Fruit fly (Drosophila melanogaster) whole organism, embryonic: Measurements from ENCODE around the gene CG7912.

Experiments
- Atf3 ChIP-seq: fragments of 200-800 bp; sonication (Bioruptor generic); optimal IDR thresholded peaks from 3 replicates; lab custom pipeline; 2016; ENCODE audit warnings: missing biosample characterization, missing genetic modification characterization
- Bdp1 ChIP-seq: fragments of 200-800 bp; sonication (Bioruptor generic); optimal IDR thresholded peaks from 3 replicates; lab custom pipeline; 2016; ENCODE audit warnings: missing biosample characterization, missing genetic modification characterization
- CG10147 ChIP-seq: fragments of 200-800 bp; sonication (Bioruptor generic); optimal IDR thresholded peaks from 2 replicates; lab custom pipeline; 2019; ENCODE audit warnings: missing biosample characterization, mild to moderate bottlenecking, missing genetic modification characterization, moderate library complexity
- CG10959 ChIP-seq: fragments of 200-800 bp; sonication (Bioruptor generic); IDR thresholded peaks from 2 replicates; pipeline ENCODE4 v1.3.6; 2022; ENCODE audit warnings: missing biosample characterization, missing genetic modification characterization
- CG11695 ChIP-seq: fragments of 200-800 bp; sonication (Bioruptor generic); IDR thresholded peaks from 3 replicates; pipeline ENCODE4 v1.3.6; 2022; ENCODE audit warnings: missing biosample characterization, missing genetic modification characterization
- CG13287 ChIP-seq: fragments of 200-800 bp; sonication (Bioruptor generic); IDR thresholded peaks from 2 replicates; pipeline ENCODE4 v1.3.6; 2022; ENCODE audit warnings: missing biosample characterization, missing genetic modification characterization; ENCODE audit not compliant: partially characterized antibody
- CG13424 ChIP-seq: fragments of 200-800 bp; sonication (Bioruptor generic); optimal IDR thresholded peaks from 2 replicates; lab custom pipeline; 2019; ENCODE audit warnings: missing biosample characterization, mild to moderate bottlenecking, missing genetic modification characterization, moderate library complexity
- CG13775 ChIP-seq: fragments of 200-800 bp; sonication (Bioruptor generic); optimal IDR thresholded peaks from 3 replicates; lab custom pipeline; 2017; ENCODE audit warnings: missing biosample characterization, mild to moderate bottlenecking, missing genetic modification characterization
- CG14014 ChIP-seq: fragments of 200-800 bp; sonication (Bioruptor generic); IDR thresholded peaks from 2 replicates; pipeline ENCODE4 v1.3.6; 2022; ENCODE audit warnings: missing biosample characterization, missing genetic modification characterization
- CG14965 ChIP-seq: fragments of 200-800 bp; sonication (Bioruptor generic); optimal IDR thresholded peaks from 2 replicates; lab custom pipeline; 2016; ENCODE audit warnings: missing biosample characterization, missing genetic modification characterization, borderline replicate concordance
- CG17385 ChIP-seq: fragments of 200-800 bp; sonication (Bioruptor generic); optimal IDR thresholded peaks from 3 replicates; lab custom pipeline; 2018; ENCODE audit warnings: missing biosample characterization, mild to moderate bottlenecking, missing genetic modification characterization
- CG18599 ChIP-seq: fragments of 200-800 bp; sonication (Bioruptor generic); optimal IDR thresholded peaks from 3 replicates; lab custom pipeline; 2017; ENCODE audit warnings: missing biosample characterization, missing genetic modification characterization, mild to moderate bottlenecking, moderate library complexity, missing genetic modification reagents
- CG2678 ChIP-seq: fragments of 200-800 bp; sonication (Bioruptor generic); optimal IDR thresholded peaks from 3 replicates; lab custom pipeline; 2019; ENCODE audit warnings: missing biosample characterization, mild to moderate bottlenecking, missing genetic modification characterization, moderate library complexity
- CG31224 ChIP-seq: fragments of 200-800 bp; sonication (Bioruptor generic); IDR thresholded peaks from 2 replicates; pipeline ENCODE4 v1.3.6; 2022; ENCODE audit warnings: missing biosample characterization, missing genetic modification characterization
- CG3847 ChIP-seq: fragments of 200-800 bp; sonication (Bioruptor generic); IDR thresholded peaks from 2 replicates; pipeline ENCODE4 v1.3.6; 2022; ENCODE audit warnings: missing biosample characterization, missing genetic modification characterization
- CG4328 ChIP-seq: fragments of 200-800 bp; sonication (Bioruptor generic); optimal IDR thresholded peaks from 3 replicates; lab custom pipeline; 2017; ENCODE audit warnings: missing biosample characterization, missing genetic modification reagents, missing genetic modification characterization
- CG4404 ChIP-seq: fragments of 200-800 bp; sonication (Bioruptor generic); IDR thresholded peaks from 2 replicates; pipeline ENCODE4 v1.3.6; 2022; ENCODE audit warnings: missing biosample characterization, missing genetic modification characterization
- CG8290 ChIP-seq, 3 experiments: fragments of 200-800 bp; sonication (Bioruptor generic); optimal IDR thresholded peaks; 2 replicates each; lab custom pipeline; 2016 to 2019; ENCODE audit warnings: missing biosample characterization in 3 of 3, missing genetic modification characterization in 3 of 3, mild to moderate bottlenecking in 2 of 3, moderate library complexity in 1 of 3
- Camta ChIP-seq: fragments of 200-800 bp; sonication (Bioruptor generic); optimal IDR thresholded peaks from 2 replicates; lab custom pipeline; 2016; ENCODE audit warnings: missing biosample characterization, missing genetic modification characterization
- Doc3 ChIP-seq: fragments of 200-800 bp; sonication (Bioruptor generic); IDR thresholded peaks from 3 replicates; pipeline ENCODE4 v1.3.6; 2022; ENCODE audit warnings: missing biosample characterization, missing genetic modification characterization; ENCODE audit not compliant: partially characterized antibody
- Dref ChIP-seq: fragments of 200-800 bp; sonication (Bioruptor generic); IDR thresholded peaks from 2 replicates; pipeline ENCODE4 v1.3.6; 2022; ENCODE audit warnings: missing biosample characterization, missing genetic modification characterization
- Drgx ChIP-seq: fragments of 200-800 bp; sonication (Bioruptor generic); IDR thresholded peaks from 2 replicates; pipeline ENCODE4 v1.3.6; 2022; ENCODE audit warnings: missing biosample characterization, missing genetic modification characterization
- Hmr ChIP-seq: fragments of 200-800 bp; sonication (Bioruptor generic); optimal IDR thresholded peaks from 3 replicates; lab custom pipeline; 2017; ENCODE audit warnings: mild to moderate bottlenecking, missing biosample characterization, missing genetic modification reagents, missing genetic modification characterization
- Kr ChIP-seq: fragments of 200-800 bp; sonication (Bioruptor generic); optimal IDR thresholded peaks from 2 replicates; lab custom pipeline; 2017; ENCODE audit warnings: missing biosample characterization, mild to moderate bottlenecking, missing genetic modification characterization
- Mad ChIP-seq: fragments of 200-800 bp; sonication (Bioruptor generic); optimal IDR thresholded peaks from 2 replicates; lab custom pipeline; 2016; ENCODE audit warnings: missing biosample characterization, missing genetic modification characterization
- Nf-YA ChIP-seq: fragments of 200-800 bp; sonication (Bioruptor generic); IDR thresholded peaks from 2 replicates; pipeline ENCODE4 v1.3.6; 2022; ENCODE audit warnings: missing biosample characterization, missing genetic modification characterization
- Oli ChIP-seq: fragments of 200-800 bp; sonication (Bioruptor generic); optimal IDR thresholded peaks from 2 replicates; lab custom pipeline; 2018; ENCODE audit warnings: missing biosample characterization, mild to moderate bottlenecking, missing genetic modification characterization, moderate library complexity
- Rfx ChIP-seq: fragments of 200-800 bp; sonication (Bioruptor generic); IDR thresholded peaks from 2 replicates; pipeline ENCODE4 v1.3.6; 2022; ENCODE audit warnings: missing biosample characterization, missing genetic modification characterization
- Xbp1 ChIP-seq: fragments of 200-800 bp; sonication (Bioruptor generic); optimal IDR thresholded peaks from 3 replicates; lab custom pipeline; 2016; ENCODE audit warnings: missing biosample characterization, mild to moderate bottlenecking, missing genetic modification characterization
- Xrp1 ChIP-seq: fragments of 200-800 bp; sonication (Bioruptor generic); IDR thresholded peaks from 2 replicates; pipeline ENCODE4 v1.3.6; 2022; ENCODE audit warnings: missing biosample characterization, missing genetic modification characterization
- btn ChIP-seq: fragments of 200-800 bp; sonication (Bioruptor generic); optimal IDR thresholded peaks from 2 replicates; lab custom pipeline; 2016; ENCODE audit warnings: missing biosample characterization, missing genetic modification characterization
- cato ChIP-seq: fragments of 200-800 bp; sonication (Bioruptor generic); optimal IDR thresholded peaks from 2 replicates; lab custom pipeline; 2016; ENCODE audit warnings: missing biosample characterization, missing genetic modification characterization, borderline replicate concordance
- chm ChIP-seq: fragments of 200-800 bp; sonication (Bioruptor generic); IDR thresholded peaks from 2 replicates; pipeline ENCODE4 v1.3.6; 2022; ENCODE audit warnings: missing biosample characterization, missing genetic modification characterization
- crp ChIP-seq, 2 experiments: fragments of 200-800 bp; sonication (Bioruptor generic); optimal IDR thresholded peaks; 2 replicates in 1 of 2; 3 replicates in 1 of 2; lab custom pipeline; 2017; ENCODE audit warnings: missing biosample characterization in 2 of 2, missing genetic modification characterization in 2 of 2, mild to moderate bottlenecking in 1 of 2, moderate library complexity in 1 of 2
- cwo ChIP-seq: fragments of 200-800 bp; sonication (Bioruptor generic); optimal IDR thresholded peaks from 3 replicates; lab custom pipeline; 2017; ENCODE audit warnings: missing biosample characterization, missing genetic modification characterization, mild to moderate bottlenecking, moderate library complexity, missing genetic modification reagents
- fu2 ChIP-seq: fragments of 200-800 bp; sonication (Bioruptor generic); optimal IDR thresholded peaks from 2 replicates; lab custom pipeline; 2016; ENCODE audit warnings: missing biosample characterization, missing genetic modification characterization
- mld ChIP-seq: fragments of 200-800 bp; sonication (Bioruptor generic); IDR thresholded peaks from 3 replicates; pipeline ENCODE4 v1.3.6; 2022; ENCODE audit warnings: missing biosample characterization, missing genetic modification characterization; ENCODE audit not compliant: partially characterized antibody
- prd ChIP-seq, 3 experiments: fragments of >200 bp in 2 of 3; fragments of 200-800 bp in 1 of 3; sonication (Bioruptor generic) in 1 of 3; optimal IDR thresholded peaks in 2 of 3; IDR thresholded peaks in 1 of 3; 2 replicates in 2 of 3; 3 replicates in 1 of 3; pipeline versions ENCODE4 v1.3.6 to Lab custom; 2017 to 2022; ENCODE audit warnings: missing biosample characterization in 1 of 3, missing genetic modification characterization in 1 of 3
- pzg ChIP-seq: fragments of 200-800 bp; sonication (Bioruptor generic); optimal IDR thresholded peaks from 3 replicates; lab custom pipeline; 2018; ENCODE audit warnings: missing biosample characterization, mild to moderate bottlenecking, missing genetic modification characterization, moderate library complexity
- sd ChIP-seq: fragments of 200-800 bp; sonication (Bioruptor generic); optimal IDR thresholded peaks from 3 replicates; lab custom pipeline; 2018; ENCODE audit warnings: missing biosample characterization, mild to moderate bottlenecking, missing genetic modification characterization, moderate library complexity
- sisA ChIP-seq: fragments of 200-800 bp; sonication (Bioruptor generic); IDR thresholded peaks from 2 replicates; pipeline ENCODE4 v1.3.6; 2022; ENCODE audit warnings: missing biosample characterization, missing genetic modification characterization
- sob ChIP-seq: fragments of 200-800 bp; sonication (Bioruptor generic); IDR thresholded peaks from 2 replicates; pipeline ENCODE4 v1.3.6; 2022; ENCODE audit warnings: missing biosample characterization, missing genetic modification characterization
- unpg ChIP-seq: fragments of 200-800 bp; sonication (Bioruptor generic); optimal IDR thresholded peaks from 3 replicates; lab custom pipeline; 2018; ENCODE audit warnings: missing biosample characterization, mild to moderate bottlenecking, missing genetic modification characterization, moderate library complexity
- vvl ChIP-seq: fragments of 200-800 bp; sonication (Bioruptor generic); IDR thresholded peaks from 2 replicates; pipeline ENCODE4 v1.3.6; 2022; ENCODE audit warnings: missing biosample characterization, missing genetic modification characterization
- yki ChIP-seq: fragments of >200 bp; optimal IDR thresholded peaks from 3 replicates; lab custom pipeline; 2018
- z ChIP-seq: fragments of 200-800 bp; sonication (Bioruptor generic); IDR thresholded peaks from 3 replicates; pipeline ENCODE4 v1.3.6; 2022; ENCODE audit warnings: missing biosample characterization, missing genetic modification characterization
- zf30C ChIP-seq: fragments of 200-800 bp; sonication (Bioruptor generic); optimal IDR thresholded peaks from 3 replicates; lab custom pipeline; 2018; ENCODE audit warnings: missing biosample characterization, mild to moderate bottlenecking, missing genetic modification characterization
- zfh2 ChIP-seq: fragments of 200-800 bp; sonication (Bioruptor generic); optimal IDR thresholded peaks from 2 replicates; lab custom pipeline; 2016; ENCODE audit warnings: missing biosample characterization, missing genetic modification characterization

The CG7912 gene

DNA sequence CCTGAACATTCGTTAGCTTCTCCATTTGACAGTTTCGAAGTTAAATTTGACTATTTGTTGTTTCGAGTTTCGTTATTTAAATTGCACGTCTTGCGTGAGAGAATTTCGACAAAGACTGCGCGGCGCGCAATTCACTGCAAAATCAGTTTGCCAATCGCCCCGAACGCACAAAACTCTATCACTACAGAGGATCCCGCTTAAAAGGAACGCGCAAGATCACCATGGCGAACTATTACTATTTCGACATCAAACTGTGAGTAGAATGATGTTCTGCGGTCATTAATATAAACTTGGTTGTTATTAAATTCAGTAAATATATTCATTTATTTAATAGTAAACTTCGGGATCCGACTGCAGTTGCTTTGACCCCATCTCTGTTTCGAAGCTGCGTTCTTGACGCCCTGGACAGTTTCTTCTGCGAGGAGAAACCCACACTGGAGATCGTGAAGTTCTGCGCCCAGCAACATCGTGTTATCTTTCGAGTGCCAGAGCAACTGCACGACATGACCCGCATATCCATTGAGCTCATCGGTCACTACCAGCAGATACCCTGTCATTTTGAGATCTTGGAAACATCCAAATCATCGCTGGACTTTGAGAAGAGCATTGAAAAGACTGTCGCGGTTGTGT is 47.0 kb upstream of the CG7912 start, which contains the start of the genes Rpp14b and spn-A:
Gene Rpp14b, plus strand, starts transcription at position 43 of the 630 bp plus-strand sequence.
Gene spn-A, minus strand, starts transcription at position 123 of the 630 bp plus-strand sequence.
- TF ChIP-seq Nf-YA (no peak), CG10959 (GFP tag; lab: Robert Waterston, UW) (no peak), CG17385 (GFP tag; lab: Kevin White, UChicago) (peak; percentile 3), CG31224 (no peak), z (GFP tag; lab: Robert Waterston, UW) (no peak), Drgx (GFP tag; lab: Robert Waterston, UW) (0 out of 2 replicates have a peak, but pooled peaks have one; percentile 25), cwo (GFP tag; lab: Kevin White, UChicago) (no peak), sob (peak; percentile 26; the same call in 1 of the 2 replicates), Mad (GFP tag; lab: Kevin White, UChicago) (peak; percentile 13), Xrp1 (GFP tag; lab: Robert Waterston, UW) (0 out of 2 replicates have a peak, but pooled peaks have one; percentile 36), CG18599 (peak; percentile 6), Atf3 (no peak), mld (no peak), prd (optimal IDR thresholded peaks at IDR 0.05; lab: Kevin White, UChicago) (no peak), prd (GFP tag; IDR thresholded peaks at IDR 0.05; lab: Robert Waterston, UW) (peak; percentile 56; the same call in 2 of the 3 replicates), CG14014 (no peak), Hmr (GFP tag; lab: Kevin White, UChicago) (no peak), CG2678 (tag; lab: Kevin White, UChicago) (peak; percentile 13), crp (GFP tag; optimal IDR thresholded peaks at IDR 0.05; lab: Kevin White, UChicago) (no peak), CG4404 (GFP tag; lab: Robert Waterston, UW) (peak; percentile 44; the same call in 1 of the 2 replicates), pzg (peak; percentile 46), Doc3 (GFP tag; lab: Robert Waterston, UW) (0 out of 3 replicates have a peak, but pooled peaks have one; percentile 7), CG14965 (GFP tag; lab: Kevin White, UChicago) (no peak), Xbp1 (GFP tag; lab: Kevin White, UChicago) (peak; percentile 59), CG13775 (GFP tag; lab: Kevin White, UChicago) (peak; percentile 40), CG13287 (GFP tag; lab: Robert Waterston, UW) (no peak), zfh2 (GFP tag; lab: Kevin White, UChicago) (peak; percentile 35), CG10147 (GFP tag; lab: Kevin White, UChicago) (no peak), CG11695 (GFP tag; lab: Robert Waterston, UW) (no peak), vvl (GFP tag; lab: Robert Waterston, UW) (peak; percentile 48; the same call in 1 of the 2 replicates), sd (tag; lab: Kevin White, UChicago) (no peak), fu2 (GFP tag; lab: Kevin White, UChicago) (no peak), CG8290 (GFP tag; optimal IDR thresholded peaks at IDR 0.05; lab: Kevin White, UChicago) (no peak), CG8290 (tag; optimal IDR thresholded peaks at IDR 0.05; lab: Kevin White, UChicago) (peak in 1 of 2 experiments; percentile 61), btn (GFP tag; lab: Kevin White, UChicago) (no peak), unpg (peak; percentile 20), Kr (GFP tag; lab: Kevin White, UChicago) (no peak), zf30C (GFP tag; lab: Kevin White, UChicago) (no peak), Camta (GFP tag; lab: Kevin White, UChicago) (no peak), Dref (GFP tag; lab: Robert Waterston, UW) (no peak), Rfx (GFP tag; lab: Robert Waterston, UW) (peak; percentile 63), Oli (tag; lab: Kevin White, UChicago) (no peak), CG3847 (GFP tag; lab: Robert Waterston, UW) (peak; percentile 37; the same call in 1 of the 2 replicates), CG4328 (GFP tag; lab: Kevin White, UChicago) (no peak), yki (lab: Kevin White, UChicago) (peak; percentile 47), chm (GFP tag; lab: Robert Waterston, UW) (0 out of 2 replicates have a peak, but pooled peaks have one; percentile 19), cato (GFP tag; lab: Kevin White, UChicago) (no peak), sisA (GFP tag; lab: Robert Waterston, UW) (peak; percentile 25; the same call in 1 of the 2 replicates), CG13424 (tag; lab: Kevin White, UChicago) (peak; percentile 35), Bdp1 (GFP tag; lab: Kevin White, UChicago) (no peak)
